Worm (Caenorhabditis elegans): ENCODE data around the gene cit-1.2.

DNA sequence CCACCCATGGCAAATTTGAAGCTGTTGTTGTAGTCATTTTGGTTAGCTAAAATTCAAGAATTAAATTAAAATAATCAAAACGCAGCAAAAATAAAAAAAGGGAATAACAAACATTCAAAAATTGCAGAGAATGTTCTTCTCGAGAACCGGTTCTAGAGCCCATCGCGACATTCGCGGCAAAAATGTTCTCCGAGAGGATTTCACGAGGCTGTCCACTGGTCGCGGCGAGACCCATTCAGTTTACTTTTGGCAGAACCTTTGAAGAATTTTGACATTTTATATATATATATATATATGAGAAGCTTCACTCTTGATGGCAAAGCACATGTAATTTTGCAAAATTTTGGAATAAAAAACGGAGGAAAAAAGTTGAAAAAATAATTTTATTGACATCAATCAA, 18.9 kb downstream of the cit-1.2 start, which contains the start of gene F44B9.8:
- TF ChIP-seq tbx-11 (GFP tag; IDR thresholded peaks at IDR 0.05) (no peak), ceh-36 (tag; optimal IDR thresholded peaks at IDR 0.05) (no peak), scrt-1 (GFP tag; IDR thresholded peaks at IDR 0.05) (no peak), B0310.2 (tag; optimal IDR thresholded peaks at IDR 0.05) (no peak)
